Worm (Caenorhabditis elegans) whole organism, L4/young adult: ENCODE results near the gene nlp-58.

Source experiments
- W03F9.2 ChIP-seq: fragments of 150-350 bp; optimal IDR thresholded peaks from 2 replicates; lab custom pipeline; 2014; ENCODE audit warnings: missing biosample characterization, missing genetic modification characterization
- dao-5 ChIP-seq: sonication (generic microtip); optimal IDR thresholded peaks from 2 replicates; lab custom pipeline; 2016; ENCODE audit warnings: missing genotype, missing genetic modification characterization, moderate library complexity, missing compliant biosample characterization
- him-1 ChIP-seq: sonication (generic microtip); optimal IDR thresholded peaks from 2 replicates; lab custom pipeline; 2016; ENCODE audit warnings: missing genotype, missing genetic modification reagents, missing genetic modification characterization, missing compliant biosample characterization

Gene nlp-58

DNA sequence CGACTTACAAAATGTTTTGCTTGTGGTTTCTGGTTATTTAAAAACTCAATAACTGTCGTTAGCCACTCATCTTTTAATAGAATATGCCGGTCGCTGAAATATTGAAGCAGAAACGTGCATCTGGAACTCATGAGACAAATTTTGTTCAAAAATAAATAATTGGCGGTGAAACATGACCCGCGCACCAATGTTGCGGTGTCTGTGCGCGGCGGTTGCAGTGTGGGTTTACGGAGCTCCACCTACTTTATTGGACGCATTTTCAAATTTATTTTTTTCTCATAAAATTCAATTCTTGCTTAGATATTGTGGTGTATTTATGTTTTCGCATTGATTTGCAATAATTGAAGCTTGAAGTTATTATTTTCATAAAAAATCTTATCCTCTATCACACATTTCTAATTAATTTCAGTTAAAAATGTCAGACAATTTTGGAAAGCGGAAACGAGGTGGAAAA lies 18.1 kb downstream of the nlp-58 start, which contains the start of the genes rmh-2 and suds-3:
Gene rmh-2 (minus strand): TSS at position 164 of the 454 bp plus-strand sequence.
Gene suds-3 (plus strand): TSS at position 404 of the 454 bp plus-strand sequence.
- TF ChIP-seq dao-5 (no peak), him-1 (tag; lab: Kevin White, UChicago) (no peak), W03F9.2 (tag; lab: Kevin White, UChicago) (no peak)

DNA sequence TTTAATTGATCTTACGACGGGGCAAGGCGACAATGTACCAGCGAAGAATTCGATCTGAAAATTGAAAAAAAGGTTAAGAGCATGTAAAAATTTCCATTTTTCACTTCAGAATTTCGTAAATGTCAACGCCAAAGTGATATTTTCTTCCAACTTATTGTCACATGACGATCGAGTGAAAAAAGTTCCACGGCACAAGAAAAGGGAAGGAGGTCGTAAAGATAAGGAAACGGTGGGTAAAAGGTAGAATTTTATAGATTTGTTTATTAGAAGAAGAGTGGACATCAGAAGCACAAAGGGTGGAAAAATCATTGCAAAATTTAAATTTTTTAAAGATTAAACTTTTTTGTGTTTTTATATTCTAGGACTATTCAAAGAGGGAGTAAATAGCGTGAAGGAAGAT lies 20.8 kb downstream of the nlp-58 start:
- no peak for TF ChIP-seq dao-5
- no peak for TF ChIP-seq W03F9.2 (tag; lab: Kevin White, UChicago)
- TF ChIP-seq him-1 (tag; lab: Kevin White, UChicago), result no peak

DNA sequence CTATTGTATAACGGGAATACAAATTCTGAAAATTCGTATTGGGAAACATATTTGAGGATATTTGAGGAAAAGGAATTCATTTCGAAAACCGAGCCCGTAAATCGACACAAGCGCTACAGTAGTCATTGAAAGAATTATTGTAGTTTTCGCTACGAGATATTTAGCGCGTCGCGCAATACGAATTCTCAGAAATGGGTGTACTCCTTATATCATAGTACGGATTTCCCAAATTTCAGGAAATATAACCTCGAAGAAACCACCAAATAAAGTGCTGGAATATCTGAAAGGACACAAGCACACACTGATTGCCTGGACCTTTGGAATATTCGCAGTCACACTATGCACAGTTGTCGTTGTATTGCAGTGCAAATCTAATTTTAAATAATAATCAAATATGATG lies 21.4 kb downstream of the nlp-58 start:
- TF ChIP-seq dao-5 (no peak), W03F9.2 (tag; lab: Kevin White, UChicago) (no peak), him-1 (tag; lab: Kevin White, UChicago) (no peak)

DNA sequence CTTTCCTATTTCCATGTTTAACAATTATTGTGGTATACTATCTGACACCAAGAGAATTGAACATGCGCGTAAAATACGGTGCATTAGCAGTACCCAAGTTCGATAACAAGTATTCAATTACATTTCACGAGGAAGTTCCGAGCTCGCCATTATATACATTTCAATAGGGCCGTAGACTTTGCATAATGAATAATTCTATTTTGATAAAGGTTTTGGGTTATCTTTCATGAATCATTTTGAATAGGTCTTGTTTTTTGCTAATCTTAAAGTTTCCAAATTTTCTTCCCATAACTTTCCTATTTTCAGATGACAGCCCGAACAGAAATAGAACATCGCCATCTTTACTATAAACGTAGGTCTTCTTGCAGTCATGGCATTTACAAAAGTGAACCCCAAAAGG lies 22.5 kb downstream of the nlp-58 start, which contains the start of gene C50H2.13:
Gene C50H2.13 (plus strand): TSS at position 301 of the 400 bp plus-strand sequence.
- TF ChIP-seq him-1 (tag; lab: Kevin White, UChicago), result no peak
- TF ChIP-seq dao-5, result no peak
- no peak for TF ChIP-seq W03F9.2 (tag; lab: Kevin White, UChicago)

DNA sequence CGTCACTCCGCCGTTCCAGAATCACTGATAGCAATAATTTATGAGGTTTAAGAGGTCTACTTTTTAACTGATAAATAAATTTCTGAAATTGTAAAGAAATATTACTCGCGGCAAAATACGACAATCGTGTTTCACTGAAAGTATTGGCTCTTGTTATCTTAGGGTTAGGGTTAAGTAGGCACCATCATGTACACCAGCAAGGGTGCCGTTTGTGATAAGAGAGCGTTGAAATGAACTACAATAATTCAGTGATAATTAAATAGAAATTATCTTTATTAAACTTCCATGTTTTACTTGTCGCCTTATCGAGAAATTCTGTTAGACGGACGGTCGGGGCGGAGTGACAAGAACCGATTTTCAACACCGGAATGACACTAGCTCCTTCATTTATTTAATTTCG lies 23.1 kb downstream of the nlp-58 start:
- no peak for TF ChIP-seq him-1 (tag; lab: Kevin White, UChicago)
- TF ChIP-seq W03F9.2 (tag; lab: Kevin White, UChicago), result no peak
- TF ChIP-seq dao-5, result no peak

DNA sequence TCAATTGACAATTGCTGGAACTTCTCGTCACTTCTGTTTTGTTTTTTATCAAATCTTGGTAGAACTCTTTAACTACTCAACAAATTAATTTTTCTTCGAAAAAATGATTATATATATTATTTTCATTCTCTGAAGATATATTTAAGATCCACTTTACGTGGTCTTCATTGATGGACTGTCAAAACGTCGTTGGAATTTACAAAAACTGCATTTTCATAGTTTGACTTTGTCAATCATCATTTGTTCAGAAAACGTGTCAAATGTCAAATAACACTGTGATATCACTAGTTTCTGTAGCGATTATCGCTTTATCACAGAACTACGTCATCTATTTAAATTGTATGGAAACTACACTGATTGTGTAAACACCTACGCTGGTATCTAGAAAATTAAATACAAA lies 24.4 kb downstream of the nlp-58 start:
- TF ChIP-seq him-1 (tag; lab: Kevin White, UChicago) (no peak), W03F9.2 (tag; lab: Kevin White, UChicago) (no peak), dao-5 (no peak)

DNA sequence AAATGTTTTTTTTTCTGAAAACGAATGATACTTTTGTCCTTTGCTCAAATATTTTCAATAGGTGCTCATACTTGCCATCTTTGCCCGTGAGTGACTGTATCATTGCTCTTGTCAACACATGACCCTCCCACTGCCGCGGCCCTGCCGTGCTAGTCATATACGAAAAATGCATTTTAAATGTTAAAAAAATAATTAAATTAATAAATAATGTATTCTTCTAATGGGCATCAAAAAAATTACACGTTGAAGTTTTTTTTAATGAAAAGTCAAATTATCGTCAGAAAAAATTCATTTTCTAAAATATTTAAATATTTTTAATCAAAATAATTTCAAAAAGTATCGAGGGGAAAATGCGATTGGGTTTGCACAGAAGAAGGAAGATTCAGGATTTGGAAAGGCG lies 26.3 kb downstream of the nlp-58 start, which contains the start of gene C50H2.7:
Gene C50H2.7 (plus strand): TSS at position 301 of the 400 bp plus-strand sequence.
- no peak for TF ChIP-seq him-1 (tag; lab: Kevin White, UChicago)
- TF ChIP-seq W03F9.2 (tag; lab: Kevin White, UChicago), result no peak
- TF ChIP-seq dao-5, result no peak

DNA sequence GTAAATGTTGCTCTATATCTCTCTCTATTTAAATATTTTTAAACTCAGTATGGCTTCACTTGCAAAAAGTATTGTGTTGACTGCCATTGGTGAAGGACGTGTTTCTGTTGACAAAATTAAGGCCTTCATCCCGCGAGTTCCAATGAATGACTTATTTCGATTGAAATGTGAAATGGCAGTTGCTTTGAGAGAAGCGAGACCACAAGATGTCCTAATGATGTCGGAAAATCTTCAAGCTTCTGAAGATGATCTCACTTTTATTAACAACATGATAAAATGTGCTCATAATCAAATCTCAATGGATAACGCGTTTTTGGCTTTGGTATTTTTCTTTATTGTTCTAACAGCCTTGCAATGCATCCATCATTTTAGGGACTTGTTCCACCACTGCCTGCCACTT lies 27.5 kb downstream of the nlp-58 start, which contains the start of gene ceh-75:
Gene ceh-75 (plus strand): TSS at position 50 of the 400 bp plus-strand sequence.
- no peak for TF ChIP-seq him-1 (tag; lab: Kevin White, UChicago)
- no peak for TF ChIP-seq W03F9.2 (tag; lab: Kevin White, UChicago)
- no peak for TF ChIP-seq dao-5

DNA sequence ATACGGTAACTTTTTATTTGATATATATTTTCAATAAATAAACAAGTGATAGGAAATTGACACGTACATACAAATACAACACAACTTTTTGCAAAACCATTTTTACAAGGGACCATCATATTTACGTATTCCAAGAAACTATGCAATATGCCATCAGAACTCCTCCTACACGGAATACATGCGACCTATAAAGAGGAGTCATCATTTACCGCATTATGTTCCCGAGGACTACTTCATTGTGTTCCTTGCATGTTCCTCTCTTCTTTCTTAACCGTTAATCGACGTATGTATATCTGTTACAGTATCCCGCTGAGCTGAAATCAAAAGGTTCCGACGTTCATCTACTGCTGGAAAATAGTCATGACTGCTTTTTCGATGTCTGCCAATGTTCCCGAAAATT lies 30.3 kb downstream of the nlp-58 start, which contains the start of gene C50H2.5:
Gene C50H2.5 (plus strand): TSS at position 301 of the 400 bp plus-strand sequence.
- TF ChIP-seq W03F9.2 (tag; lab: Kevin White, UChicago) (no peak), him-1 (tag; lab: Kevin White, UChicago) (no peak), dao-5 (no peak)

DNA sequence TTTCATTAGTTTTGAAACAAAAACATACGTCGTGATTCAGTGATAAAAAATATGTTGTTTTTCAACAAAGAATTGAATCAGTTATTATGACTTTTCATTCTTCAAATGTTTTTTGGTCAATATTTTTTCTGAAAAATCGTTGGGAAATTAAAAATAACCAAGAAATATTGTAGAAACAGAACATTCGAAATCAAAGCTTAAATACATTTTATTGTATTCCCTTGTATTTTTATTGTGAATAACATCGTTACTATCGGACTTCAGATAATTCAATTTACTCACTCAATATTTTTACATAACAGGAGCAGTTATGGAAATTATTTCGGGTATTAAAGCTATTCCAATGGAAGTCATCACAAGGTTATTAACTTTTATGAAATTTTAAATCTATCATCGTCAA lies 32.1 kb downstream of the nlp-58 start, which contains the start of gene C50H2.4:
Gene C50H2.4 (plus strand): TSS at position 301 of the 400 bp plus-strand sequence.
- TF ChIP-seq W03F9.2 (tag; lab: Kevin White, UChicago), result no peak
- no peak for TF ChIP-seq dao-5
- no peak for TF ChIP-seq him-1 (tag; lab: Kevin White, UChicago)

DNA sequence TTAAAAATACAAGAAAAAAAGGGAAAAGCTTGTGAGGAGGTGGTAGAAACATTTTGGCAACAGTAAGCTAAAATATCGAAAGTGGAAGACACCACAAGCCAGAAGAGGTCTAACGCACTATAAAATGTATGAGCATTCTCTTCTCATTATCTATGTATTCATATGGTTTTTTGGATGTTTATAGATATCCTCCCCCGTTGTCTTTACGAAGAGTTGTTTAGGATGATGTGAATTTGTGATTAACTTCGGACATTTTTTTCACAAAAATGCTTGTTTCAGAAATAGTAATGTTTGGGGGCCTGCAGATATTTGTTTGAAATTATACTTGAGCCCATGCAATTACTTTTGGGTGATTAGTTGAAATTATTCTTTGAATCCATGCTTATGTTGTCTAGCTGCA lies 33.7 kb downstream of the nlp-58 start, which contains the start of gene mec-9:
Gene mec-9 (minus strand): TSS at position 101 of the 400 bp plus-strand sequence.
- TF ChIP-seq W03F9.2 (tag; lab: Kevin White, UChicago), result no peak
- no peak for TF ChIP-seq him-1 (tag; lab: Kevin White, UChicago)
- no peak for TF ChIP-seq dao-5

DNA sequence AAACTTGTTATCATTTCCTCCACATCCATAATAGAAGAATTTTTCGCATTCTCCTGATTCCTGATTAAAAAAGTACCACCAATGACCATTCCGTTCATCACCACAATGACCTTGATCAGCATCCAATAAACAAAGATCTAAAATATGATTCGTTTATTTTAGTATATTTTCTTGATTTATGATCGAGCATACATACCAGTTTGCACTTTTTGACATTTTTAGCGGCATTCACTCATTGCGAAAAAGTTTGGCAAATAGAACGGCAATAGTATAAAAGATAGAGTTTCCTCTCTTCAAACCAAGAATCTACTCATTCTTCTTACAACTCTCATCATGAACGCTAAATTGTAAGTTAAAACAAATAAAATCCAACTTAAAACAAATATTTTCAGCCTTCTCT lies 34.9 kb downstream of the nlp-58 start, which contains the start of gene fipr-10:
Gene fipr-10 (plus strand): TSS at position 301 of the 400 bp plus-strand sequence.
- TF ChIP-seq dao-5, result no peak
- TF ChIP-seq W03F9.2 (tag; lab: Kevin White, UChicago), result no peak

DNA sequence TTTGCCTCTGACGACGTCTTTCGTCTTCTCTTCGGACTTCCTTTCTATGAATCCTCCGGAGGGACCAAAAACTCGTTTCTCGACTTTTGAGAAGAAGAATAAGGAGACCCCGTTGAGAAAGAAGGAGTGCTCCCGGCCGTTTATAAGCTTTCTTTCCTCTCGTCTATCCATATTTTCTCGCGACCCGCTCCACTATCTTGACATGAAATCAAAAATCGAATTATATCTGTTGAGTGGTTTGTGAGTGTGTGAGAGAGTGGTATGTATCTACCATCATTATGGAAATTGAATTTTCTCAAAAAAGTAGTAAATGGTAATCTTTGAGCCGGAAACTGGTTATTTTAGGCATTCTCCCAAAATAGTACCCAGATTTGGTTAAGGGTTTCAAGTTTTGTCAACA lies 37.6 kb downstream of the nlp-58 start:
- TF ChIP-seq W03F9.2 (tag; lab: Kevin White, UChicago) (no peak), dao-5 (no peak), him-1 (tag; lab: Kevin White, UChicago) (no peak)

DNA sequence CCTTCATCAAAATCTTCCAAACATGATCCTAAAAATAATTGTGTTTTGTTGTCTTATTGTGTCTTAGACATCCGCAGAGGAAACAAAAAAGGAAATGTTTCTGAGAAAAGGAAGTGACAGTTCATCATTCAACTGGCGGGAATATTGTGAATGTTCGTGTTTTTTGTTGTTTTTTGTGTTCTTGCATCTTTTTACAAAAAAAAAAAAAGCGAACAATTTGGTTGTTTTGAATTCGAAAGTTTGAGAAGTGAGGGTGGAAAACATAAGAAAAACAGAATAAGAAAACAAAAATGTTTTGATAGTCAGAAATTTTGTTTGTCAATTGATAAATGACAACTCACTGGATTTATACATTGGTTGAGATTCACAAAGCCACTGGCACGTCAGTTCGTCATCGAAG lies 39.1 kb downstream of the nlp-58 start:
- no peak for TF ChIP-seq dao-5
- no peak for TF ChIP-seq him-1 (tag; lab: Kevin White, UChicago)
- TF ChIP-seq W03F9.2 (tag; lab: Kevin White, UChicago), result no peak

DNA sequence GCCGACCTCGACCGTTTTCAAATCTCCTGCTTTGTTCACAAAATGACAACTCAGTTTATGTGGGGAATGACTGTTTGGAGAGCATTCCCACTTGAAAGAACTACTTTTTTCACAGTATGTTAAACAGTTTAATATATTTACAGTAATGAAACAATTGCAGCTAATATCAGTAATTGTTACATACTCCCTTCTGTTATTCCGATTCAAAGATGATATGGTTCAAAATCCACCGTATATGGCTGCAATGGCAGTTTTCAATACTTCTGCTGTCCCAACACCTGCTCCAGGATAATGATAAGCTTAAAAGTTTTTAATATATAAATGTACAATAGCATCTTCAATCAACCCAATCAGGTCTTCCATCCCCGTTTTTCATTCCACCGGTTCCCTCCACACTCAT lies 41.5 kb downstream of the nlp-58 start:
- TF ChIP-seq W03F9.2 (tag; lab: Kevin White, UChicago) (no peak), dao-5 (no peak), him-1 (tag; lab: Kevin White, UChicago) (no peak)
